Worm (Caenorhabditis elegans) whole organism, late embryonic: ENCODE measurements around the gene leo-1.

Experiments
- K09A11.1 ChIP-seq: sonication (generic microtip); optimal IDR thresholded peaks from 2 replicates; lab custom pipeline; 2017; ENCODE audit warnings: antibody characterized with exemption, mild to moderate bottlenecking, missing genetic modification characterization, missing compliant biosample characterization; ENCODE audit not compliant: insufficient read depth
- T23F11.4 ChIP-seq: fragments of 200-800 bp; sonication (Bioruptor generic); optimal IDR thresholded peaks from 2 replicates; lab custom pipeline; 2018; ENCODE audit warnings: mild to moderate bottlenecking, missing genetic modification characterization, missing compliant biosample characterization
- Y22D7AL.16 ChIP-seq: sonication (generic microtip); optimal IDR thresholded peaks from 2 replicates; lab custom pipeline; 2016; ENCODE audit warnings: missing genetic modification characterization, missing compliant biosample characterization
- ahr-1 ChIP-seq: sonication (generic microtip); optimal IDR thresholded peaks from 2 replicates; lab custom pipeline; 2016; ENCODE audit warnings: missing genetic modification characterization, missing compliant biosample characterization
- ceh-18 ChIP-seq: sonication (generic microtip); optimal IDR thresholded peaks from 2 replicates; lab custom pipeline; 2016; ENCODE audit warnings: missing genetic modification characterization, missing compliant biosample characterization
- ceh-19 ChIP-seq: fragments of 200-800 bp; sonication (Bioruptor generic); optimal IDR thresholded peaks from 2 replicates; lab custom pipeline; 2018; ENCODE audit warnings: mild to moderate bottlenecking, missing genetic modification characterization, missing compliant biosample characterization
- ceh-2 ChIP-seq: sonication (generic microtip); optimal IDR thresholded peaks from 2 replicates; lab custom pipeline; 2016; ENCODE audit warnings: missing genotype, missing genetic modification characterization, missing compliant biosample characterization
- ceh-24 ChIP-seq: sonication (generic microtip); optimal IDR thresholded peaks from 2 replicates; lab custom pipeline; 2016; ENCODE audit warnings: mild to moderate bottlenecking, missing genetic modification characterization, missing compliant biosample characterization
- ceh-30 ChIP-seq: fragments of 150-350 bp; optimal IDR thresholded peaks from 2 replicates; lab custom pipeline; 2014; ENCODE audit warnings: missing biosample characterization, missing genetic modification characterization
- ceh-31 ChIP-seq: sonication (generic microtip); optimal IDR thresholded peaks from 2 replicates; lab custom pipeline; 2016; ENCODE audit warnings: missing genetic modification characterization, missing compliant biosample characterization
- ceh-45 ChIP-seq: fragments of 200-800 bp; sonication (Bioruptor generic); IDR thresholded peaks from 2 replicates; pipeline ENCODE4 v1.3.6; 2022; ENCODE audit warnings: missing genetic modification reagents, missing genetic modification characterization, missing compliant biosample characterization
- ceh-48 ChIP-seq: sonication (generic microtip); optimal IDR thresholded peaks from 2 replicates; lab custom pipeline; 2016; ENCODE audit warnings: missing genetic modification characterization, inconsistent platforms, missing compliant biosample characterization
- ceh-6 ChIP-seq: fragments of 200-800 bp; sonication (Bioruptor generic); optimal IDR thresholded peaks from 2 replicates; lab custom pipeline; 2018; ENCODE audit warnings: mild to moderate bottlenecking, missing genetic modification characterization, missing compliant biosample characterization
- che-1 ChIP-seq: sonication (generic microtip); optimal IDR thresholded peaks from 2 replicates; lab custom pipeline; 2016; ENCODE audit warnings: mild to moderate bottlenecking, missing genetic modification characterization, missing compliant biosample characterization
- dmd-4 ChIP-seq: sonication (generic microtip); optimal IDR thresholded peaks from 2 replicates; lab custom pipeline; 2016; ENCODE audit warnings: borderline replicate concordance, missing genetic modification characterization, missing compliant biosample characterization
- ets-4 ChIP-seq: sonication (generic microtip); optimal IDR thresholded peaks from 2 replicates; lab custom pipeline; 2016; ENCODE audit warnings: missing genetic modification characterization, missing compliant biosample characterization
- fax-1 ChIP-seq: sonication (generic microtip); optimal IDR thresholded peaks from 2 replicates; lab custom pipeline; 2016; ENCODE audit warnings: missing genotype, missing genetic modification characterization, missing compliant biosample characterization
- fkh-6 ChIP-seq: sonication (generic microtip); optimal IDR thresholded peaks from 2 replicates; lab custom pipeline; 2016; ENCODE audit warnings: missing genetic modification characterization, missing compliant biosample characterization
- lim-6 ChIP-seq: sonication (generic microtip); optimal IDR thresholded peaks from 2 replicates; lab custom pipeline; 2016; ENCODE audit warnings: missing genetic modification characterization, missing compliant biosample characterization
- lin-11 ChIP-seq: fragments of 200-800 bp; sonication (Bioruptor generic); optimal IDR thresholded peaks from 2 replicates; lab custom pipeline; 2018; ENCODE audit warnings: mild to moderate bottlenecking, missing genetic modification characterization, missing compliant biosample characterization
- nfya-1 ChIP-seq: sonication (generic microtip); optimal IDR thresholded peaks from 2 replicates; lab custom pipeline; 2017; ENCODE audit warnings: missing genetic modification characterization, mild to moderate bottlenecking, missing compliant biosample characterization, antibody characterized with exemption, moderate library complexity
- nhr-11 ChIP-seq: fragments of 150-350 bp; optimal IDR thresholded peaks from 2 replicates; lab custom pipeline; 2014; ENCODE audit warnings: missing biosample characterization, missing genetic modification characterization
- odd-2 ChIP-seq: sonication (generic microtip); optimal IDR thresholded peaks from 2 replicates; lab custom pipeline; 2017; ENCODE audit warnings: antibody characterized with exemption, mild to moderate bottlenecking, missing genetic modification characterization, missing compliant biosample characterization
- pha-4 ChIP-seq: fragments of 150-350 bp; optimal IDR thresholded peaks from 2 replicates; lab custom pipeline; 2018; ENCODE audit warnings: missing biosample characterization, missing genetic modification reagents, missing genetic modification characterization
- rnt-1 ChIP-seq: sonication (generic microtip); optimal IDR thresholded peaks from 2 replicates; lab custom pipeline; 2016; ENCODE audit warnings: missing genetic modification characterization, missing compliant biosample characterization
- sdc-2 ChIP-seq: sonication (generic microtip); optimal IDR thresholded peaks from 2 replicates; lab custom pipeline; 2016; ENCODE audit warnings: missing genotype, missing genetic modification characterization, missing compliant biosample characterization
- sox-2 ChIP-seq: fragments of 200-800 bp; sonication (Bioruptor generic); IDR thresholded peaks from 2 replicates; pipeline ENCODE4 v1.3.6; 2022; ENCODE audit warnings: missing genetic modification reagents, missing genetic modification characterization, missing compliant biosample characterization
- sox-4 ChIP-seq: sonication (generic microtip); optimal IDR thresholded peaks from 2 replicates; lab custom pipeline; 2017; ENCODE audit warnings: mild to moderate bottlenecking, missing genetic modification characterization, inconsistent platforms, missing compliant biosample characterization
- syd-9 ChIP-seq: sonication (generic microtip); optimal IDR thresholded peaks from 2 replicates; lab custom pipeline; 2016; ENCODE audit warnings: mild to moderate bottlenecking, missing genetic modification characterization, moderate library complexity, missing compliant biosample characterization
- tbx-2 ChIP-seq: sonication (generic microtip); optimal IDR thresholded peaks from 2 replicates; lab custom pipeline; 2016; ENCODE audit warnings: missing genetic modification characterization, missing compliant biosample characterization
- tbx-7 ChIP-seq: sonication (generic microtip); optimal IDR thresholded peaks from 2 replicates; lab custom pipeline; 2016; ENCODE audit warnings: missing genotype, missing genetic modification characterization, missing compliant biosample characterization
- unc-3 ChIP-seq, 2 experiments: fragments of 200-800 bp in 1 of 2; sonication (Bioruptor generic) in 1 of 2; sonication (generic microtip) in 1 of 2; conservative IDR thresholded peaks in 1 of 2; optimal IDR thresholded peaks in 1 of 2; 2 replicates each; pipeline versions ENCODE4 v1.3.6 to Lab custom; 2016 to 2022; ENCODE audit warnings: missing compliant biosample characterization in 2 of 2, missing genetic modification characterization in 2 of 2, missing genetic modification reagents in 1 of 2
- unc-42 ChIP-seq: sonication (generic microtip); optimal IDR thresholded peaks from 2 replicates; lab custom pipeline; 2016; ENCODE audit warnings: missing genotype, missing genetic modification characterization, missing compliant biosample characterization
- unc-55 ChIP-seq: sonication (generic microtip); optimal IDR thresholded peaks from 2 replicates; lab custom pipeline; 2017; ENCODE audit warnings: missing biosample characterization, missing genetic modification reagents, missing genetic modification characterization
- unc-86 ChIP-seq: sonication (generic microtip); optimal IDR thresholded peaks from 2 replicates; lab custom pipeline; 2016; ENCODE audit warnings: missing genetic modification characterization, missing compliant biosample characterization
- zip-5 ChIP-seq: sonication (generic microtip); optimal IDR thresholded peaks from 2 replicates; lab custom pipeline; 2016; ENCODE audit warnings: missing genetic modification characterization, missing compliant biosample characterization
- ztf-16 ChIP-seq: sonication (generic microtip); optimal IDR thresholded peaks from 2 replicates; lab custom pipeline; 2017; ENCODE audit warnings: missing genetic modification characterization, missing compliant biosample characterization

The leo-1 gene

ce11 chrIV:11310624-11311023, 18.5 kb downstream of the leo-1 start, which contains the start of gene znf-207 (continued):
- TF ChIP-seq sdc-2 (tag; lab: Kevin White, UChicago) (no peak), che-1 (peak; percentile 33), unc-42 (tag; lab: Kevin White, UChicago) (peak; percentile 99), tbx-7 (tag; lab: Kevin White, UChicago) (peak; percentile 4), unc-55 (GFP tag; lab: Kevin White, UChicago) (no peak), ztf-16 (tag; lab: Kevin White, UChicago) (no peak), ceh-24 (tag; lab: Kevin White, UChicago) (no peak), lin-11 (peak; percentile 18), nhr-11 (no peak), ceh-45 (GFP tag; lab: Robert Waterston, UW) (no peak), sox-4 (tag; lab: Kevin White, UChicago) (peak; percentile 29), fkh-6 (tag; lab: Kevin White, UChicago) (peak; percentile 63), odd-2 (tag; lab: Kevin White, UChicago) (peak; percentile 13), sox-2 (GFP tag; lab: Robert Waterston, UW) (0 out of 2 replicates have a peak, but pooled peaks have one; percentile 23), unc-3 (GFP tag; conservative IDR thresholded peaks at IDR 0.05; lab: Robert Waterston, UW) (no peak), unc-3 (tag; optimal IDR thresholded peaks at IDR 0.05; lab: Kevin White, UChicago) (peak; percentile 65)

ce11 chrIV:11307770-11308169, 21.4 kb downstream of the leo-1 start:
- TF ChIP-seq zip-5 (tag; lab: Kevin White, UChicago) (no peak), lim-6 (no peak), syd-9 (tag; lab: Kevin White, UChicago) (no peak), fkh-6 (tag; lab: Kevin White, UChicago) (no peak)

- no peak for TF ChIP-seq ets-4 (tag; lab: Kevin White, UChicago)
- no peak for TF ChIP-seq lin-11
These were observed 22.6 kb downstream of the leo-1 start, which contains the start of gene B0035.13 for ce11 chrIV:11306548-11306947. Gene B0035.13 (minus strand): TSS chrIV:11306720.

- no peak for TF ChIP-seq fax-1 (tag; lab: Kevin White, UChicago)
- TF ChIP-seq syd-9 (tag; lab: Kevin White, UChicago), result no peak
- no peak for TF ChIP-seq unc-86 (tag; lab: Kevin White, UChicago)
- TF ChIP-seq Y22D7AL.16 (tag; lab: Kevin White, UChicago), result no peak
- no peak for TF ChIP-seq ahr-1
These were observed 24.2 kb downstream of the leo-1 start for ce11 chrIV:11304970-11305369.

ce11 chrIV:11298154-11299086, 30.7 kb downstream of the leo-1 start, which contains the start of the genes B0035.15 and dnj-1:
Gene B0035.15 (minus strand): TSS chrIV:11298252.
Gene dnj-1 (plus strand): TSS chrIV:11299036.
- no peak for TF ChIP-seq ceh-2
- no peak for TF ChIP-seq ceh-30 (tag; lab: Kevin White, UChicago)
- peak; percentile 71 for TF ChIP-seq ceh-48 (tag; lab: Kevin White, UChicago)
- TF ChIP-seq K09A11.1, result no peak
- no peak for TF ChIP-seq ceh-6 (GFP tag; lab: Kevin White, UChicago)
- no peak for TF ChIP-seq rnt-1
- TF ChIP-seq tbx-2 (tag; lab: Kevin White, UChicago), result peak; percentile 21
- TF ChIP-seq ceh-19 (GFP tag; lab: Kevin White, UChicago), result no peak
- TF ChIP-seq ceh-18, result no peak
- no peak for TF ChIP-seq ceh-45 (GFP tag; lab: Robert Waterston, UW)
- no peak for TF ChIP-seq nhr-11
- TF ChIP-seq pha-4 (tag; lab: Kevin White, UChicago), result no peak
- TF ChIP-seq dmd-4, result no peak
- peak; percentile 56 for TF ChIP-seq unc-42 (tag; lab: Kevin White, UChicago)
- peak; percentile 11 for TF ChIP-seq nfya-1 (tag; lab: Kevin White, UChicago)
- no peak for TF ChIP-seq T23F11.4
- no peak for TF ChIP-seq fkh-6 (tag; lab: Kevin White, UChicago)
- TF ChIP-seq ceh-31 (tag; lab: Kevin White, UChicago), result no peak
